Worm (Caenorhabditis elegans): ENCODE results near the gene T21H3.1.

- no peak for TF ChIP-seq ets-7 (tag; optimal IDR thresholded peaks at IDR 0.05)
- TF ChIP-seq tbx-11 (GFP tag; IDR thresholded peaks at IDR 0.05), result no peak
- no peak for TF ChIP-seq scrt-1 (GFP tag; IDR thresholded peaks at IDR 0.05)
- no peak for TF ChIP-seq B0310.2 (tag; optimal IDR thresholded peaks at IDR 0.05)
- no peak for TF ChIP-seq hmg-4 (GFP tag; optimal IDR thresholded peaks at IDR 0.05)
- no peak for TF ChIP-seq F13C5.2 (tag; optimal IDR thresholded peaks at IDR 0.05)
- TF ChIP-seq flt-1 (GFP tag; IDR thresholded peaks at IDR 0.05), result no peak
- no peak for TF ChIP-seq ama-1 (optimal IDR thresholded peaks at IDR 0.05)
- TF ChIP-seq hnd-1 (tag; optimal IDR thresholded peaks at IDR 0.05), result no peak
- TF ChIP-seq aly-1 (tag; optimal IDR thresholded peaks at IDR 0.05), result no peak
- TF ChIP-seq ceh-36 (tag; optimal IDR thresholded peaks at IDR 0.05), result no peak
Measured at ce11 chrV:1134302-1134701, 42.2 kb upstream of the T21H3.1 start, which contains the start of gene cpr-8.
